Fruit fly (Drosophila melanogaster): Measurements from ENCODE around the gene Ptp61F.
A peak's percentile ranks its signal among the peaks of the same experiment; 100 is the strongest.

Gene Ptp61F

dm6 chr3L:1319097-1319725, 155.8 kb downstream of the Ptp61F start (continued):
- TF ChIP-seq prd (optimal IDR thresholded peaks at IDR 0.05), result no peak
- peak; percentile 85 for TF ChIP-seq prd (GFP tag; IDR thresholded peaks at IDR 0.05)
- TF ChIP-seq z (GFP tag; IDR thresholded peaks at IDR 0.05), result 0 out of 3 replicates have a peak, but pooled peaks have one; percentile 17
- peak; percentile 87 for TF ChIP-seq so (GFP tag; IDR thresholded peaks at IDR 0.05)
- peak; percentile 81 for TF ChIP-seq CG10366 (GFP tag; IDR thresholded peaks at IDR 0.05)
- TF ChIP-seq ATbp (GFP tag; optimal IDR thresholded peaks at IDR 0.05), result peak; percentile 87
- TF ChIP-seq Meics (GFP tag; optimal IDR thresholded peaks at IDR 0.05), result peak; percentile 58
- peak; percentile 46 for TF ChIP-seq maf-S (GFP tag; optimal IDR thresholded peaks at IDR 0.05)
- TF ChIP-seq ken (GFP tag; IDR thresholded peaks at IDR 0.05), result peak; percentile 90
- TF ChIP-seq sqz (GFP tag; optimal IDR thresholded peaks at IDR 0.05), result peak; percentile 55
- TF ChIP-seq Bgb (GFP tag; IDR thresholded peaks at IDR 0.05; ENCODE audit: partially characterized antibody), result no peak
- TF ChIP-seq CG5180 (GFP tag; optimal IDR thresholded peaks at IDR 0.05), result peak; percentile 73
- TF ChIP-seq CG16779 (GFP tag; IDR thresholded peaks at IDR 0.05), result no peak
- TF ChIP-seq Fer2 (tag; optimal IDR thresholded peaks at IDR 0.05), result no peak
- peak; percentile 62; the same call in 1 of the 3 replicates for TF ChIP-seq CG7357 (GFP tag; IDR thresholded peaks at IDR 0.05)
- TF ChIP-seq CG12769 (tag; optimal IDR thresholded peaks at IDR 0.05), result peak; percentile 69
- peak; percentile 60; the same call in 3 of the 4 replicates for TF ChIP-seq Gug (GFP tag; IDR thresholded peaks at IDR 0.05)
- peak; percentile 40 for TF ChIP-seq HmgZ (tag; optimal IDR thresholded peaks at IDR 0.05)
- TF ChIP-seq pum (GFP tag; optimal IDR thresholded peaks at IDR 0.05), result peak; percentile 69
- TF ChIP-seq gsb (GFP tag; IDR thresholded peaks at IDR 0.05), result no peak
- peak; percentile 93 for TF ChIP-seq Sox102F (GFP tag; optimal IDR thresholded peaks at IDR 0.05)
- peak; percentile 68 for TF ChIP-seq CG12942 (GFP tag; optimal IDR thresholded peaks at IDR 0.05)
- peak; percentile 64 for TF ChIP-seq kah (GFP tag; optimal IDR thresholded peaks at IDR 0.05)
- no peak for TF ChIP-seq yki (optimal IDR thresholded peaks at IDR 0.05)
- TF ChIP-seq trh (GFP tag; optimal IDR thresholded peaks at IDR 0.05), result peak; percentile 63
- TF ChIP-seq knrl (GFP tag; IDR thresholded peaks at IDR 0.05; ENCODE audit: partially characterized antibody), result no peak
- TF ChIP-seq CG16813 (GFP tag; IDR thresholded peaks at IDR 0.05; ENCODE audit: partially characterized antibody), result no peak
- peak; percentile 96 for TF ChIP-seq corto (GFP tag; optimal IDR thresholded peaks at IDR 0.05)
- no peak for TF ChIP-seq sc (optimal IDR thresholded peaks at IDR 0.05)
- peak; percentile 72 for TF ChIP-seq sc (GFP tag; optimal IDR thresholded peaks at IDR 0.05)
- peak; percentile 74 for TF ChIP-seq Abd-B (GFP tag; optimal IDR thresholded peaks at IDR 0.05)
- no peak for TF ChIP-seq CG34224 (GFP tag; IDR thresholded peaks at IDR 0.05; ENCODE audit: partially characterized antibody)
- no peak for TF ChIP-seq ab (GFP tag; optimal IDR thresholded peaks at IDR 0.05)
- TF ChIP-seq hth (optimal IDR thresholded peaks at IDR 0.05), result no peak
- peak; percentile 76 for TF ChIP-seq E2f1 (GFP tag; IDR thresholded peaks at IDR 0.05)
- no peak for TF ChIP-seq CG6854 (GFP tag; optimal IDR thresholded peaks at IDR 0.05)
- no peak for TF ChIP-seq CG11560 (tag; IDR thresholded peaks at IDR 0.05)
- TF ChIP-seq nerfin-1 (tag; optimal IDR thresholded peaks at IDR 0.05), result peak; percentile 72
- TF ChIP-seq amos (GFP tag; IDR thresholded peaks at IDR 0.05; ENCODE audit: partially characterized antibody), result no peak
- TF ChIP-seq wek (GFP tag; optimal IDR thresholded peaks at IDR 0.05), result peak; percentile 46
- TF ChIP-seq CG4360 (GFP tag; IDR thresholded peaks at IDR 0.05), result peak; percentile 51
- no peak for TF ChIP-seq Scr (GFP tag; IDR thresholded peaks at IDR 0.05; ENCODE audit: partially characterized antibody)
- no peak for TF ChIP-seq Opbp (GFP tag; IDR thresholded peaks at IDR 0.05; ENCODE audit: partially characterized antibody)
- TF ChIP-seq Spps (tag; optimal IDR thresholded peaks at IDR 0.05), result peak; percentile 57
- no peak for TF ChIP-seq bigmax (GFP tag; optimal IDR thresholded peaks at IDR 0.05)
- peak; percentile 62 for TF ChIP-seq HLH54F (GFP tag; optimal IDR thresholded peaks at IDR 0.05)
- peak; percentile 10 for TF ChIP-seq CG10274 (GFP tag; optimal IDR thresholded peaks at IDR 0.05)
- TF ChIP-seq chinmo (GFP tag; IDR thresholded peaks at IDR 0.05; ENCODE audit: partially characterized antibody), result no peak
- no peak for TF ChIP-seq MESR4 (GFP tag; optimal IDR thresholded peaks at IDR 0.05)
- peak; percentile 12 for TF ChIP-seq zf30C (GFP tag; optimal IDR thresholded peaks at IDR 0.05)

Data from whole organism, embryonic.